Fruit fly (Drosophila melanogaster) whole organism, embryonic: Measurements from ENCODE around the gene Unc50.
A peak's percentile ranks its signal among the peaks of the same experiment; 100 is the strongest.

Experiments
- Adf1 ChIP-seq: fragments of 200-800 bp; sonication (Bioruptor generic); IDR thresholded peaks from 2 replicates; pipeline ENCODE4 v1.3.6; 2022; ENCODE audit warnings: missing biosample characterization, missing genetic modification characterization
- Atf6 ChIP-seq: fragments of 200-800 bp; sonication (Bioruptor generic); IDR thresholded peaks from 2 replicates; pipeline ENCODE4 v1.3.6; 2022; ENCODE audit warnings: missing biosample characterization, missing genetic modification characterization
- CG10462 ChIP-seq: fragments of 200-800 bp; sonication (Bioruptor generic); optimal IDR thresholded peaks from 2 replicates; lab custom pipeline; 2016; ENCODE audit warnings: missing biosample characterization, missing genetic modification characterization
- CG12071 ChIP-seq: fragments of 200-800 bp; sonication (Bioruptor generic); optimal IDR thresholded peaks from 3 replicates; lab custom pipeline; 2018; ENCODE audit warnings: missing biosample characterization, mild to moderate bottlenecking, missing genetic modification characterization
- CG12155 ChIP-seq: fragments of 200-800 bp; sonication (Bioruptor generic); optimal IDR thresholded peaks from 3 replicates; lab custom pipeline; 2016; ENCODE audit warnings: missing biosample characterization, missing genetic modification characterization
- CG12744 ChIP-seq: fragments of 200-800 bp; sonication (Bioruptor generic); optimal IDR thresholded peaks from 2 replicates; lab custom pipeline; 2016; ENCODE audit warnings: missing biosample characterization, missing genetic modification characterization
- CG1647 ChIP-seq: fragments of 200-800 bp; sonication (Bioruptor generic); optimal IDR thresholded peaks from 3 replicates; lab custom pipeline; 2016; ENCODE audit warnings: missing biosample characterization, missing genetic modification characterization
- CG2120 ChIP-seq: fragments of 200-800 bp; sonication (Bioruptor generic); optimal IDR thresholded peaks from 3 replicates; lab custom pipeline; 2016; ENCODE audit warnings: missing biosample characterization, missing genetic modification characterization
- CG2712 ChIP-seq: fragments of 200-800 bp; optimal IDR thresholded peaks from 3 replicates; lab custom pipeline; 2019; ENCODE audit warnings: missing biosample characterization, mild to moderate bottlenecking, missing genetic modification characterization, moderate library complexity
- CG31388 ChIP-seq: fragments of 200-800 bp; sonication (Bioruptor generic); optimal IDR thresholded peaks from 2 replicates; lab custom pipeline; 2016; ENCODE audit warnings: missing biosample characterization, missing genetic modification characterization
- CG34224 ChIP-seq: fragments of 200-800 bp; sonication (Bioruptor generic); IDR thresholded peaks from 3 replicates; pipeline ENCODE4 v1.3.6; 2022; ENCODE audit warnings: missing biosample characterization, missing genetic modification characterization; ENCODE audit not compliant: partially characterized antibody
- CG43689 ChIP-seq: fragments of 200-800 bp; sonication (Bioruptor generic); IDR thresholded peaks from 2 replicates; pipeline ENCODE4 v1.3.6; 2022; ENCODE audit warnings: missing biosample characterization, missing genetic modification characterization
- CG4730 ChIP-seq: fragments of 200-800 bp; sonication (Bioruptor generic); IDR thresholded peaks from 2 replicates; pipeline ENCODE4 v1.3.6; 2022; ENCODE audit warnings: missing biosample characterization, missing genetic modification characterization
- CG6272 ChIP-seq: fragments of 200-800 bp; sonication (Bioruptor generic); IDR thresholded peaks from 2 replicates; pipeline ENCODE4 v1.3.6; 2022; ENCODE audit warnings: missing biosample characterization, missing genetic modification characterization
- CG6654 ChIP-seq: fragments of 200-800 bp; sonication (Bioruptor generic); optimal IDR thresholded peaks from 2 replicates; lab custom pipeline; 2017; ENCODE audit warnings: missing biosample characterization, mild to moderate bottlenecking, missing genetic modification characterization
- CG7372 ChIP-seq: fragments of 200-800 bp; sonication (Bioruptor generic); IDR thresholded peaks from 2 replicates; pipeline ENCODE4 v1.3.6; 2022; ENCODE audit warnings: missing biosample characterization, missing genetic modification characterization
- CG7745 ChIP-seq: fragments of 200-800 bp; sonication (Bioruptor generic); optimal IDR thresholded peaks from 2 replicates; lab custom pipeline; 2018; ENCODE audit warnings: missing biosample characterization, mild to moderate bottlenecking, missing genetic modification characterization, moderate library complexity
- CHES-1-like ChIP-seq: fragments of 200-800 bp; sonication (Bioruptor generic); optimal IDR thresholded peaks from 2 replicates; lab custom pipeline; 2016; ENCODE audit warnings: missing biosample characterization, missing genetic modification characterization
- ERR ChIP-seq: fragments of 200-800 bp; sonication (Bioruptor generic); optimal IDR thresholded peaks from 2 replicates; lab custom pipeline; 2016; ENCODE audit warnings: missing biosample characterization, missing genetic modification characterization
- GATAe ChIP-seq: fragments of 200-800 bp; sonication (Bioruptor generic); conservative IDR thresholded peaks from 2 replicates; pipeline ENCODE4 v1.3.6; 2022; ENCODE audit warnings: missing biosample characterization, missing genetic modification characterization
- Gug ChIP-seq: fragments of 200-800 bp; sonication (Bioruptor generic); IDR thresholded peaks from 4 replicates; pipeline ENCODE4 v1.3.6; 2022; ENCODE audit warnings: missing biosample characterization, missing genetic modification characterization
- H15 ChIP-seq: fragments of 200-800 bp; sonication (Bioruptor generic); IDR thresholded peaks from 3 replicates; pipeline ENCODE4 v1.3.6; 2022; ENCODE audit warnings: missing biosample characterization, missing genetic modification characterization
- HmgD ChIP-seq: fragments of 200-800 bp; sonication (Bioruptor generic); optimal IDR thresholded peaks from 3 replicates; lab custom pipeline; 2016; ENCODE audit warnings: missing biosample characterization, missing genetic modification characterization
- HmgZ ChIP-seq: fragments of 200-800 bp; sonication (Bioruptor generic); optimal IDR thresholded peaks from 2 replicates; lab custom pipeline; 2018; ENCODE audit warnings: missing biosample characterization, mild to moderate bottlenecking, missing genetic modification characterization
- Hr39 ChIP-seq: fragments of >200 bp; optimal IDR thresholded peaks from 2 replicates; lab custom pipeline; 2017
- Hsf ChIP-seq: fragments of 200-800 bp; sonication (Bioruptor generic); optimal IDR thresholded peaks from 3 replicates; lab custom pipeline; 2016; ENCODE audit warnings: missing biosample characterization, missing genetic modification characterization
- Max ChIP-seq: fragments of 200-800 bp; sonication (Bioruptor generic); optimal IDR thresholded peaks from 2 replicates; lab custom pipeline; 2016; ENCODE audit warnings: missing biosample characterization, mild to moderate bottlenecking, missing genetic modification characterization
- Neu2 ChIP-seq: fragments of 200-800 bp; sonication (Bioruptor generic); optimal IDR thresholded peaks from 3 replicates; lab custom pipeline; 2016; ENCODE audit warnings: missing biosample characterization, missing genetic modification characterization, borderline replicate concordance
- NfI ChIP-seq: fragments of 200-800 bp; sonication (Bioruptor generic); optimal IDR thresholded peaks from 3 replicates; lab custom pipeline; 2018; ENCODE audit warnings: missing biosample characterization, mild to moderate bottlenecking, missing genetic modification characterization, moderate library complexity
- Sry-δ ChIP-seq: fragments of 200-800 bp; sonication (Bioruptor generic); optimal IDR thresholded peaks from 2 replicates; lab custom pipeline; 2016; ENCODE audit warnings: missing biosample characterization, missing genetic modification characterization
- TFAM ChIP-seq: fragments of 200-800 bp; sonication (Bioruptor generic); optimal IDR thresholded peaks from 2 replicates; lab custom pipeline; 2017; ENCODE audit warnings: missing biosample characterization, missing genetic modification characterization, inconsistent platforms
- Taf1 ChIP-seq: fragments of 200-800 bp; sonication (Bioruptor generic); IDR thresholded peaks from 2 replicates; pipeline ENCODE4 v1.3.6; 2022; ENCODE audit warnings: missing biosample characterization, missing genetic modification characterization
- YL-1 ChIP-seq: fragments of 200-800 bp; sonication (Bioruptor generic); optimal IDR thresholded peaks from 3 replicates; lab custom pipeline; 2017; ENCODE audit warnings: missing biosample characterization, mild to moderate bottlenecking, missing genetic modification characterization
- cato ChIP-seq: fragments of 200-800 bp; sonication (Bioruptor generic); optimal IDR thresholded peaks from 2 replicates; lab custom pipeline; 2016; ENCODE audit warnings: missing biosample characterization, missing genetic modification characterization, borderline replicate concordance
- ewg ChIP-seq: fragments of 200-800 bp; sonication (Bioruptor generic); optimal IDR thresholded peaks from 3 replicates; lab custom pipeline; 2017; ENCODE audit warnings: mild to moderate bottlenecking, missing biosample characterization, missing genetic modification reagents, missing genetic modification characterization
- gcm2 ChIP-seq: fragments of 200-800 bp; sonication (Bioruptor generic); optimal IDR thresholded peaks from 2 replicates; lab custom pipeline; 2016; ENCODE audit warnings: missing biosample characterization, missing genetic modification characterization
- hbn ChIP-seq: fragments of 200-800 bp; sonication (Bioruptor generic); IDR thresholded peaks from 2 replicates; pipeline ENCODE4 v1.3.6; 2022; ENCODE audit warnings: missing biosample characterization, missing genetic modification characterization; ENCODE audit not compliant: partially characterized antibody
- ind ChIP-seq: fragments of 200-800 bp; sonication (Bioruptor generic); optimal IDR thresholded peaks from 3 replicates; lab custom pipeline; 2016; ENCODE audit warnings: missing biosample characterization, missing genetic modification characterization
- oc ChIP-seq: fragments of 200-800 bp; sonication (Bioruptor generic); optimal IDR thresholded peaks from 2 replicates; lab custom pipeline; 2018; ENCODE audit warnings: missing biosample characterization, mild to moderate bottlenecking, missing genetic modification characterization, moderate library complexity
- phol ChIP-seq: fragments of 200-800 bp; sonication (Bioruptor generic); optimal IDR thresholded peaks from 3 replicates; lab custom pipeline; 2018; ENCODE audit warnings: missing biosample characterization, mild to moderate bottlenecking, missing genetic modification characterization, moderate library complexity
- pum ChIP-seq: fragments of 200-800 bp; sonication (Bioruptor generic); optimal IDR thresholded peaks from 2 replicates; lab custom pipeline; 2016; ENCODE audit warnings: missing biosample characterization, missing genetic modification characterization
- repo ChIP-seq: fragments of 200-800 bp; sonication (Bioruptor generic); optimal IDR thresholded peaks from 2 replicates; lab custom pipeline; 2016; ENCODE audit warnings: missing biosample characterization, missing genetic modification characterization
- ro ChIP-seq: fragments of 200-800 bp; sonication (Bioruptor generic); IDR thresholded peaks from 2 replicates; pipeline ENCODE4 v1.3.6; 2022; ENCODE audit warnings: missing biosample characterization, missing genetic modification characterization
- scrt ChIP-seq: fragments of 200-800 bp; sonication (Bioruptor generic); optimal IDR thresholded peaks from 2 replicates; lab custom pipeline; 2018; ENCODE audit warnings: missing biosample characterization, mild to moderate bottlenecking, missing genetic modification characterization, moderate library complexity
- shn ChIP-seq: fragments of 200-800 bp; sonication (Bioruptor generic); optimal IDR thresholded peaks from 3 replicates; lab custom pipeline; 2016; ENCODE audit warnings: missing biosample characterization, missing genetic modification characterization
- sim ChIP-seq: fragments of 200-800 bp; sonication (Bioruptor generic); IDR thresholded peaks from 2 replicates; pipeline ENCODE4 v1.3.6; 2022; ENCODE audit warnings: missing biosample characterization, missing genetic modification characterization
- tap ChIP-seq: fragments of 200-800 bp; optimal IDR thresholded peaks from 3 replicates; lab custom pipeline; 2019; ENCODE audit warnings: missing biosample characterization, mild to moderate bottlenecking, missing genetic modification characterization, moderate library complexity
- tgo ChIP-seq: fragments of 200-800 bp; sonication (Bioruptor generic); IDR thresholded peaks from 3 replicates; pipeline ENCODE4 v1.3.6; 2022; ENCODE audit warnings: missing biosample characterization, missing genetic modification characterization
- vvl ChIP-seq: fragments of 200-800 bp; sonication (Bioruptor generic); IDR thresholded peaks from 2 replicates; pipeline ENCODE4 v1.3.6; 2022; ENCODE audit warnings: missing biosample characterization, missing genetic modification characterization
- wek ChIP-seq: fragments of 200-800 bp; sonication (Bioruptor generic); optimal IDR thresholded peaks from 3 replicates; lab custom pipeline; 2018; ENCODE audit warnings: missing biosample characterization, mild to moderate bottlenecking, missing genetic modification characterization, moderate library complexity
- zf30C ChIP-seq: fragments of 200-800 bp; sonication (Bioruptor generic); optimal IDR thresholded peaks from 3 replicates; lab custom pipeline; 2018; ENCODE audit warnings: missing biosample characterization, mild to moderate bottlenecking, missing genetic modification characterization

Unc50 gene

DNA sequence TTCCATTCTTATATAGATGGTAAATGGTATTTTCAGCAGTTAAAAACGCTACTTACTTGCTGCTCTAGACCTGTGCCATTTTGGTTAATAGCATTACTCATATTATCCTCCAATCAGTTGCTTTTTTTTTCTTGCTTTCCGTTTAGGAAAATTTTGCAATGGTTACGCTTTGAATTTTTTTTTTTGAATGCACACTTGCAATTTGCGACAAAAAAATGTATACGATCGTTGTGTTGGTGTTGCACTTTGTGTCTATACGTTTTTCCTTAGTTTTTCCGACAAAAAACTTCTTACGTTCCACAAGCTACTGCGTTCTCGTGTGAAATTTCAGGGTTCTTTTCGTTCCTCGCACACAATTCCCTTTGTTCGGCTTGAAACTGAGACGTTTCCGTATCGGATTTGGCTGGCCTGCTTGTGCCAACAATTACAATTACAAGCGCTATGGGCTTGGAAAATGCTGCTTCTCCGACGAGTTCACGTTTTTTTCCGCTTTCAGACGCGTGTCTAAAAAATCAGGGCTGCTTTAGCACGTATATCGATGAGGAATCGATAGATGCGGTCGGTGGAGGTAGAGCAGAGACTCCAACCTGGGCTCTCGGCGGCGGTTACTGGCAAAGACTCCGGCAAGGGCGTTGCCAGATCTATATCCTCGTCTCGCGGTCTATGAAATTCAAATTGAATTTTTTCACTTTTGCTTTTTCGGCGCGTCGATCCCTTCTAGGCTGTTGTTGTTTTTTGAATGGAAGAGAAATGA, 16.3 kb downstream of the Unc50 start (continued):
- peak; percentile 71 for TF ChIP-seq vvl
- TF ChIP-seq Hr39 (lab: Kevin White, UChicago), result no peak
- no peak for TF ChIP-seq CG7745 (tag; lab: Kevin White, UChicago)
- TF ChIP-seq CG10462 (GFP tag; lab: Kevin White, UChicago), result no peak
- TF ChIP-seq sim, result no peak
- peak; percentile 61 for TF ChIP-seq shn (GFP tag; lab: Kevin White, UChicago)
- TF ChIP-seq CG12155, result peak; percentile 81
- peak; percentile 61 for TF ChIP-seq ERR (GFP tag; lab: Kevin White, UChicago)
- TF ChIP-seq phol (tag; lab: Kevin White, UChicago), result peak; percentile 70
- TF ChIP-seq HmgZ, result peak; percentile 94
- no peak for TF ChIP-seq CG12744
- TF ChIP-seq CG31388, result no peak
- TF ChIP-seq Hsf (GFP tag; lab: Kevin White, UChicago), result peak; percentile 39
- no peak for TF ChIP-seq TFAM
- no peak for TF ChIP-seq CG6272
- TF ChIP-seq CG43689 (GFP tag; lab: Robert Waterston, UW), result no peak
- TF ChIP-seq YL-1, result peak; percentile 90
- TF ChIP-seq CG4730 (GFP tag; lab: Robert Waterston, UW), result no peak
- TF ChIP-seq H15 (GFP tag; lab: Robert Waterston, UW), result 0 out of 3 replicates have a peak, but pooled peaks have one; percentile 6
- no peak for TF ChIP-seq cato (GFP tag; lab: Kevin White, UChicago)
- peak; percentile 6 for TF ChIP-seq scrt (GFP tag; lab: Kevin White, UChicago)
- no peak; the same call in 3 of the 4 replicates for TF ChIP-seq Gug (GFP tag; lab: Robert Waterston, UW)
- TF ChIP-seq CG34224 (GFP tag; lab: Robert Waterston, UW), result peak; percentile 81
- no peak for TF ChIP-seq repo (GFP tag; lab: Kevin White, UChicago)
- TF ChIP-seq CG2120 (GFP tag; lab: Kevin White, UChicago), result peak; percentile 42
- peak; percentile 30; the same call in 1 of the 3 replicates for TF ChIP-seq tgo (GFP tag; lab: Robert Waterston, UW)
- peak; percentile 47 for TF ChIP-seq ewg (GFP tag; lab: Kevin White, UChicago)
- TF ChIP-seq GATAe (GFP tag; lab: Robert Waterston, UW), result no peak; the same call in 1 of the 2 replicates
- TF ChIP-seq CHES-1-like (GFP tag; lab: Kevin White, UChicago), result peak; percentile 73
- TF ChIP-seq hbn (GFP tag; lab: Robert Waterston, UW), result peak; percentile 70
- no peak for TF ChIP-seq wek (GFP tag; lab: Kevin White, UChicago)
- TF ChIP-seq pum (GFP tag; lab: Kevin White, UChicago), result no peak
- TF ChIP-seq oc (tag; lab: Kevin White, UChicago), result no peak
- no peak for TF ChIP-seq ind (GFP tag; lab: Kevin White, UChicago)
- peak; percentile 76 for TF ChIP-seq Max (GFP tag; lab: Kevin White, UChicago)
- no peak for TF ChIP-seq CG6654 (GFP tag; lab: Kevin White, UChicago)
- no peak for TF ChIP-seq tap (tag; lab: Kevin White, UChicago)
- peak; percentile 42 for TF ChIP-seq NfI
- TF ChIP-seq Sry-δ, result peak; percentile 93
- no peak for TF ChIP-seq ro (GFP tag; lab: Robert Waterston, UW)
- TF ChIP-seq Atf6 (GFP tag; lab: Robert Waterston, UW), result peak; percentile 30; the same call in 1 of the 2 replicates
- TF ChIP-seq HmgD (GFP tag; lab: Kevin White, UChicago), result peak; percentile 95
- TF ChIP-seq Taf1, result no peak
- TF ChIP-seq CG7372, result no peak
- TF ChIP-seq zf30C (GFP tag; lab: Kevin White, UChicago), result peak; percentile 50
- peak; percentile 27 for TF ChIP-seq CG1647
- peak; percentile 66 for TF ChIP-seq Adf1 (GFP tag; lab: Robert Waterston, UW)
- TF ChIP-seq Neu2 (GFP tag; lab: Kevin White, UChicago), result no peak
- no peak for TF ChIP-seq gcm2 (GFP tag; lab: Kevin White, UChicago)
- TF ChIP-seq CG12071 (GFP tag; lab: Kevin White, UChicago), result peak; percentile 37
- TF ChIP-seq CG2712 (tag; lab: Kevin White, UChicago), result peak; percentile 67
